Fruit fly (Drosophila melanogaster) whole organism, embryonic: ENCODE results near the gene CG32625.

Experiments used
- CG2678 ChIP-seq: fragments of 200-800 bp; sonication (Bioruptor generic); optimal IDR thresholded peaks from 3 replicates; lab custom pipeline; 2019; ENCODE audit warnings: missing biosample characterization, mild to moderate bottlenecking, missing genetic modification characterization, moderate library complexity
- HLHmδ ChIP-seq: fragments of 200-800 bp; sonication (Bioruptor generic); optimal IDR thresholded peaks from 2 replicates; lab custom pipeline; 2018; ENCODE audit warnings: missing biosample characterization, mild to moderate bottlenecking, missing genetic modification characterization, moderate library complexity

- no peak for TF ChIP-seq HLHmδ (GFP tag; lab: Kevin White, UChicago)
- TF ChIP-seq CG2678 (tag; lab: Kevin White, UChicago) = no peak
Observed at dm6 chrX:13786037-13786667, 29.5 kb upstream of the CG32625 start.
